Worm (Caenorhabditis elegans) whole organism, L1 larva: ENCODE measurements around the gene tra-1.
"Not testable (repeated sequence)": the region's sequence is repeated elsewhere in the genome, so short reads cannot be mapped to it uniquely, and the experiment has no call there.

Source experiments
- C34B4.2 ChIP-seq: sonication (generic microtip); optimal IDR thresholded peaks from 2 replicates; lab custom pipeline; 2017; ENCODE audit warnings: mild to moderate bottlenecking, missing genetic modification characterization, missing compliant biosample characterization
- F16B12.6 ChIP-seq: fragments of 150-350 bp; optimal IDR thresholded peaks from 2 replicates; lab custom pipeline; 2014; ENCODE audit warnings: missing biosample characterization, missing genetic modification characterization
- ama-1 ChIP-seq: fragments of 150-350 bp; optimal IDR thresholded peaks from 2 replicates; lab custom pipeline; 2014
- ceh-8 ChIP-seq: fragments of 200-800 bp; sonication (Bioruptor generic); optimal IDR thresholded peaks from 2 replicates; lab custom pipeline; 2018; ENCODE audit warnings: mild to moderate bottlenecking, missing genetic modification characterization, moderate library complexity, missing compliant biosample characterization
- ceh-82 ChIP-seq, 3 experiments: fragments of 150-350 bp in 1 of 3; sonication (generic microtip) in 2 of 3; optimal IDR thresholded peaks; 2 replicates each; lab custom pipeline; 2014 to 2017; ENCODE audit warnings: missing biosample characterization in 3 of 3, missing genetic modification characterization in 3 of 3
- egl-27 ChIP-seq, 2 experiments: fragments of 150-350 bp in 1 of 2; sonication (generic microtip); optimal IDR thresholded peaks; 3 replicates each; lab custom pipeline; 2017 to 2018; ENCODE audit warnings: missing biosample characterization in 2 of 2, missing genetic modification characterization in 2 of 2, missing genetic modification reagents in 2 of 2
- elt-2 ChIP-seq: sonication (generic microtip); optimal IDR thresholded peaks from 2 replicates; lab custom pipeline; 2016; ENCODE audit warnings: missing genetic modification characterization, mild to moderate bottlenecking, inconsistent platforms, missing compliant biosample characterization, missing genetic modification reagents
- fkh-4 ChIP-seq: sonication (generic microtip); optimal IDR thresholded peaks from 2 replicates; lab custom pipeline; 2016; ENCODE audit warnings: missing compliant biosample characterization, missing genetic modification characterization, borderline replicate concordance
- grh-1 ChIP-seq: fragments of 200-800 bp; sonication (Bioruptor generic); IDR thresholded peaks from 2 replicates; pipeline ENCODE4 v1.3.6; 2022; ENCODE audit warnings: missing genetic modification reagents, missing genetic modification characterization, missing compliant biosample characterization
- lin-15B ChIP-seq: fragments of 150-350 bp; sonication (generic microtip); optimal IDR thresholded peaks from 3 replicates; lab custom pipeline; 2014; ENCODE audit warnings: missing biosample characterization, missing genetic modification characterization
- lin-35 ChIP-seq, 2 experiments: fragments of 150-350 bp; optimal IDR thresholded peaks; 2 replicates each; lab custom pipeline; 2014; ENCODE audit warnings: missing biosample characterization in 2 of 2, missing genetic modification characterization in 2 of 2, missing genetic modification reagents in 2 of 2
- lir-3 ChIP-seq: sonication (generic microtip); optimal IDR thresholded peaks from 2 replicates; lab custom pipeline; 2016; ENCODE audit warnings: mild to moderate bottlenecking, missing genetic modification characterization, moderate library complexity, missing compliant biosample characterization; ENCODE audit not compliant: poor library complexity
- mab-9 ChIP-seq: fragments of 200-800 bp; sonication (Bioruptor generic); IDR thresholded peaks from 2 replicates; pipeline ENCODE4 v1.3.6; 2022; ENCODE audit warnings: missing genetic modification reagents, missing genetic modification characterization, missing compliant biosample characterization
- mdl-1 ChIP-seq, 2 experiments: fragments of 150-350 bp; optimal IDR thresholded peaks; 2 replicates each; lab custom pipeline; 2014 to 2017; ENCODE audit warnings: missing biosample characterization in 2 of 2, missing genetic modification characterization in 2 of 2, inconsistent platforms in 1 of 2
- nhr-71 ChIP-seq: sonication (generic microtip); optimal IDR thresholded peaks from 2 replicates; lab custom pipeline; 2016; ENCODE audit warnings: mild to moderate bottlenecking, missing genetic modification characterization, moderate library complexity, missing compliant biosample characterization
- nhr-84 ChIP-seq: sonication (generic microtip); optimal IDR thresholded peaks from 2 replicates; lab custom pipeline; 2017; ENCODE audit warnings: missing biosample characterization, missing genetic modification characterization
- nhr-90 ChIP-seq: sonication (generic microtip); optimal IDR thresholded peaks from 2 replicates; lab custom pipeline; 2016; ENCODE audit warnings: mild to moderate bottlenecking, missing genetic modification characterization, missing compliant biosample characterization; ENCODE audit not compliant: poor library complexity
- pag-3 ChIP-seq: sonication (generic microtip); optimal IDR thresholded peaks from 2 replicates; lab custom pipeline; 2017; ENCODE audit warnings: missing genetic modification characterization, mild to moderate bottlenecking, missing compliant biosample characterization, antibody characterized with exemption, borderline replicate concordance; ENCODE audit not compliant: insufficient read depth
- pax-3 ChIP-seq: fragments of 200-800 bp; sonication (Bioruptor generic); optimal IDR thresholded peaks from 2 replicates; lab custom pipeline; 2018; ENCODE audit warnings: mild to moderate bottlenecking, missing genetic modification characterization, moderate library complexity, missing compliant biosample characterization
- pqm-1 ChIP-seq: sonication (generic microtip); optimal IDR thresholded peaks from 3 replicates; lab custom pipeline; 2017; ENCODE audit warnings: missing biosample characterization, missing genetic modification characterization
- rnt-1 ChIP-seq: sonication (generic microtip); optimal IDR thresholded peaks from 2 replicates; lab custom pipeline; 2016; ENCODE audit warnings: mild to moderate bottlenecking, missing genetic modification characterization, moderate library complexity, missing compliant biosample characterization
- snpc-4 ChIP-seq: fragments of 150-350 bp; optimal IDR thresholded peaks from 2 replicates; lab custom pipeline; 2014; ENCODE audit warnings: missing biosample characterization, missing genetic modification characterization
- swsn-7 ChIP-seq: sonication (generic microtip); optimal IDR thresholded peaks from 2 replicates; lab custom pipeline; 2016; ENCODE audit warnings: missing genetic modification characterization, missing compliant biosample characterization
- tlp-1 ChIP-seq: fragments of 150-350 bp; optimal IDR thresholded peaks from 2 replicates; lab custom pipeline; 2014; ENCODE audit warnings: missing biosample characterization, missing genetic modification characterization
- unc-130 ChIP-seq: fragments of 150-350 bp; optimal IDR thresholded peaks from 2 replicates; lab custom pipeline; 2017; ENCODE audit warnings: missing biosample characterization, missing genetic modification characterization, inconsistent platforms
- unc-86 ChIP-seq: sonication (generic microtip); optimal IDR thresholded peaks from 2 replicates; lab custom pipeline; 2016; ENCODE audit warnings: missing genetic modification characterization, missing compliant biosample characterization
- unc-98 ChIP-seq: fragments of 200-800 bp; sonication (Bioruptor generic); IDR thresholded peaks from 2 replicates; pipeline ENCODE4 v1.3.6; 2022; ENCODE audit warnings: missing genetic modification characterization, missing compliant biosample characterization
- vab-15 ChIP-seq: sonication (generic microtip); optimal IDR thresholded peaks from 2 replicates; lab custom pipeline; 2017; ENCODE audit warnings: missing genotype, mild to moderate bottlenecking, missing genetic modification characterization, missing compliant biosample characterization
- xbp-1 ChIP-seq: sonication (generic microtip); optimal IDR thresholded peaks from 2 replicates; lab custom pipeline; 2016; ENCODE audit warnings: missing genetic modification characterization, missing compliant biosample characterization
- zag-1 ChIP-seq: fragments of 150-350 bp; optimal IDR thresholded peaks from 2 replicates; lab custom pipeline; 2014; ENCODE audit warnings: missing biosample characterization, missing genetic modification characterization
- zip-4 ChIP-seq: fragments of 200-800 bp; sonication (Bioruptor generic); optimal IDR thresholded peaks from 2 replicates; lab custom pipeline; 2018; ENCODE audit warnings: mild to moderate bottlenecking, missing genetic modification characterization, moderate library complexity, missing compliant biosample characterization

tra-1 gene

DNA sequence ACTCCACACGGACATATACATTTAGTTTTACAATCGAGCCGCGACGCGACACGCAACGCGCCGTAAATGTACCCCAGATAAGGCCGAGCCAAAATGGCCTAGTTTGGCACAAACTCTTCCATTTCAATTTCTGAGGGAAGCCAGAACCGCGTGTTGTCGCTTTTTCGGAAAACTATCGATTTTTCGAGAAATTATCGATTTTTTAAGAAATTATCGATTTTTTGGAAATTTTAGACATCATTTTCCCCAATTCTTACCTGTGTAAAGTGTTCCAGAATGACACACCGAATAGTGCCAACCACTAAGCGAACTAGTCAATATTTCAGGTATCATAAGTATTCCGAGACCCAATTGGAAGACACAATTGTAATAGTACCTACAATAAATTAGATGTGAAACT is 36.4 kb upstream of the tra-1 start:
- TF ChIP-seq C34B4.2 (tag; lab: Kevin White, UChicago): no peak
- TF ChIP-seq rnt-1: no peak
- TF ChIP-seq ceh-82 (tag; optimal IDR thresholded peaks at IDR 0.05; lab: Kevin White, UChicago): no peak
- no peak for TF ChIP-seq mab-9 (GFP tag; lab: Robert Waterston, UW)
- no peak for TF ChIP-seq snpc-4 (tag; lab: Kevin White, UChicago)
- no peak for TF ChIP-seq ama-1
- no peak for TF ChIP-seq mdl-1 (tag; optimal IDR thresholded peaks at IDR 0.05; lab: Kevin White, UChicago)

- TF ChIP-seq pqm-1: no peak
- peak; percentile 3 for TF ChIP-seq rnt-1
These were observed 35.6 kb upstream of the tra-1 start for ce11 chrIII:11230581-11230980.

DNA sequence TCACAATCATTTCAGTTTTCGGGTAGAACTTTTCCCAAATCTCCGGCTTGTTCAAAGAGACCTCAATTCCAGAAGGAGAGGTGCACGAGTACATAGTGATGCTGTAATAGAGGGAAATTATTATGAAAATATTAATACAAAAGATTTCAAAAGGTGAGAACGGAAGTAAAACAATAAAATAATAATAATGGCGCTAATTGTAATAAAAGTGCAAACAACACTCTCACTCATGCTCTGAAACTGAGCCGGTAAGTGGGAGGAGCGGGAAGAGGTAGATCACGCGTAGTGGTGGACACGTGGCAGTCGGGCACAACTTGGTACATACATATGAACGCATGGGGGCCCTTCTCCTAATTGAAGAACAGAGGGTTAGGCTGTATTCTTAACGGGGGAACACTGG is 32.0 kb upstream of the tra-1 start, which contains the start of gene tbx-37:
Gene tbx-37 (minus strand): TSS at position 101 of the 400 bp plus-strand sequence.
- TF ChIP-seq tlp-1 (tag; lab: Kevin White, UChicago) (no peak), egl-27 (tag; optimal IDR thresholded peaks at IDR 0.05; lab: Kevin White, UChicago) (no peak), elt-2 (no peak), lir-3 (tag; lab: Kevin White, UChicago) (no peak), ceh-82 (tag; optimal IDR thresholded peaks at IDR 0.05; lab: Kevin White, UChicago) (no peak), xbp-1 (tag; lab: Kevin White, UChicago) (no peak), nhr-71 (tag; lab: Kevin White, UChicago) (no peak), grh-1 (GFP tag; lab: Robert Waterston, UW) (no peak), zip-4 (no peak), pag-3 (tag; lab: Kevin White, UChicago) (no peak)

ce11 chrIII:11224006-11224405 is 29.0 kb upstream of the tra-1 start, which contains the start of gene Y47D3A.13:
Gene Y47D3A.13 (minus strand): TSS chrIII:11224106.
- not testable (repeated sequence) for TF ChIP-seq unc-98 (GFP tag; lab: Robert Waterston, UW); lin-35 (GFP tag; optimal IDR thresholded peaks at IDR 0.05; lab: Kevin White, UChicago); F16B12.6 (tag; lab: Kevin White, UChicago)

DNA sequence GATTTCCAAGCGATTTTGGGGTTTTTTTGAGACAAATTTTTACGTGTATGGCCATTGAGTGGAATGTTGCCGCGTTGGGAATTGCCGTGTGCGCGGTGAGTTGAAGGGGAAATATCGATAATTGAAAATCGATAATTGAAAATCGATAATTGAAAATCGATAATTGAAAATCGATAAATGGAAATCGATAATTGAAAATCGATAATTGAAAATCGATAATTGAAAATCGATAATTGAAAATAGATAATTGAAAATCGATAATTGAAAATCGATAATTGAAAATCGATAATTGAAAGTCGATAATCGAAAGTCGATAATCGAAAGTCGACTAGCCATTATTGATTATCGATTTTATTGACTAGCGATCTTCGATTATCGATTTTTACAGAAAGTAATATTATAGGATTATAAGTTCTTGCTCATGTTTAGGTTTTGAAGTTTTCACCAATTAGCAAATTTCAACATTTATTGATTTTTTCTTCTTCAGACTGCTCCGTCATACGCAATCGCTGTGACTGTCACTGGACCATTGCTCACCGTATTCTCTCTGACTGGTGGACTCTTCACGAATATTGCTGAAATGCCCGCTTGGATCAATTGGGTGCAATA is 26.7 kb upstream of the tra-1 start:
- TF ChIP-seq vab-15 (tag; lab: Kevin White, UChicago): no peak
- no peak for TF ChIP-seq unc-86 (tag; lab: Kevin White, UChicago)
- TF ChIP-seq, all 84 proteins: peak for 0

DNA sequence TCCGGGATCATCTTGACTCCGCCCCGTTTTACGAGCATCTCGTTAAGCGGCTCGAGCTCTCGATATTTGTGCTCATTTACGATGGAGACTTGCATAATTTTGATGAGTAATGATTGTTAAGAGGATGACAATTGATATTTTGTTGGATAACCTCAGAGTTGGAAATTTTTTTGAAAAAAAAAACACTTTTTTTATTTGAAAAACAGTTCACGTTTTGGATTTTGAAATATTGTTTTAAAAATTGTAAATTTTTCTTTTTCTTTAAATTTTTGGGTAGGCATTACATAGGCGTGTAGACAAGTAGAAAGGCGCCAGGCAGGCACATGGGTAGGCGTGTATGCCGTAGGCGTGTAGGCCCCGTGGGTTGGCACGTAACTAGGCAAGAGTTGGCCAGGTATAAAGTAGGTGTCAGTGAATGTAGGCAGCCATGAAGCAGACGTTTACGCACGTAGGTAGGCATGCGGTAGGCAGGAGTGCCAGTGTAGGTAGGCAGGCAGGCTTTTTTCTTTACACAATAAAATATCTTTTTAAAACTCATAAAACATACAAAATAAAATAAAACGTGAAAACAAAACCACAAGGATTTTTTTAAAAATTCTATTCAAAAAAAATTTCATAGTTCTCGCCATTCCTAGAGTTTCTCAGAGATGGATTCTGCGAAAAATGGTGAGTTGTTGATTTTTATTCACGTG is 23.3 kb upstream of the tra-1 start, which contains the start of the genes tbx-34 and wht-8:
Gene tbx-34 (minus strand): TSS at position 101 of the 692 bp plus-strand sequence.
Gene wht-8 (plus strand): TSS at position 642 of the 692 bp plus-strand sequence.
- no peak for TF ChIP-seq lir-3 (tag; lab: Kevin White, UChicago)
- no peak for TF ChIP-seq F16B12.6 (tag; lab: Kevin White, UChicago)
- TF ChIP-seq nhr-90 (tag; lab: Kevin White, UChicago): no peak
- no peak for TF ChIP-seq swsn-7 (tag; lab: Kevin White, UChicago)
- no peak for TF ChIP-seq pax-3
- no peak for TF ChIP-seq unc-130
- no peak for TF ChIP-seq lin-15B (tag; lab: Kevin White, UChicago)
- TF ChIP-seq zag-1 (tag; lab: Kevin White, UChicago): no peak
- TF ChIP-seq pag-3 (tag; lab: Kevin White, UChicago): no peak
- TF ChIP-seq ceh-8 (GFP tag; lab: Kevin White, UChicago): no peak
- no peak for TF ChIP-seq fkh-4
- TF ChIP-seq nhr-84: no peak
